Fruit fly (Drosophila melanogaster): ENCODE results near the gene Hmgcr.

Hmgcr gene

DNA sequence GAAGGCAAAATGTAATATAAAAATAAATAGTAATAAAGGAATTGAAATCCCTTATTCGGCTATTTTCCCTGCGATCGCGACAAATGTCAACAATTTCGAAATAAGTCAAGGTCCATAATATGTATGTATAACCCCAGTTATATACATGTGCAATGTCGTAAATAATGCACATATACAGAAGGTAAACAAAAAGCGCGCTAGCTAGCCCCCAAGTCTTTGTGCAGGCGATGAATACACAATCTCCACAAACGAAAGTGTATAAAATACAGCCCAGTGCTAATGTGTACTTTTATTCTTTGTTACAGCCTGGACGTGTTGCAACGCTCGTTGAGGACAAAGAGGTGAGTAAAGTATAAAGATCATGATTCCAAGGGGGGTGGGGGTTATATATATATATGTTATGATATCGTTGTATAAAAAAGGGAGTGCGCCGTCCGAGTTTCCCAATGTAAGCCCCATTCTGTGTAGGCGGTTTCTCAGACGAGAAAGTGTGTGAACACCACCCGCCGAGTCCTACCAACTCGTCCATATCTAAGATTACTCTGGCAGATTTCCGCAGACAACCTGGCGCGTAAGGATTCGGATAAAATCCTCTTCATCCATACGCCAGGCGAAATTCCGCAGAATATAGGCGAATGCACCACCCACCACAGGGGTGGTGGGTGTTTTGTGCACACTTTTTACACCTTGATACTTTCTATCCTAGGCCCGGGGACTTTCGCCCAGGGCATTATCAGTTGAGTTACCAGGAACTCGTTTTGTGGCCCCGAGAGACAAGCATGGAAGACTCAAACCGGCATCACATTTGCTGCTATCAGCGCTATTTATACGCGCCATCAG, 3.3 kb upstream of the Hmgcr start (continued):
- TF ChIP-seq lbe (GFP tag; optimal IDR thresholded peaks at IDR 0.05) = no peak
- TF ChIP-seq ssp (GFP tag; IDR thresholded peaks at IDR 0.05) = no peak
- TF ChIP-seq CG11456 (GFP tag; IDR thresholded peaks at IDR 0.05) = no peak
- no peak for TF ChIP-seq CG18619 (GFP tag; optimal IDR thresholded peaks at IDR 0.05)
- peak; percentile 79 for TF ChIP-seq Bgb (GFP tag; IDR thresholded peaks at IDR 0.05; ENCODE audit: partially characterized antibody)
- no peak for TF ChIP-seq Atf-2 (GFP tag; optimal IDR thresholded peaks at IDR 0.05)
- no peak for TF ChIP-seq CG6765 (GFP tag; optimal IDR thresholded peaks at IDR 0.05)
- TF ChIP-seq Med (GFP tag) = no peak
- TF ChIP-seq Neu2 (GFP tag; optimal IDR thresholded peaks at IDR 0.05; ENCODE audit: borderline replicate concordance) = no peak
- TF ChIP-seq zfh2 (GFP tag; optimal IDR thresholded peaks at IDR 0.05) = no peak
- no peak for TF ChIP-seq CG2712 (tag; optimal IDR thresholded peaks at IDR 0.05)
- TF ChIP-seq CG11085 (GFP tag; IDR thresholded peaks at IDR 0.05) = no peak
- peak; percentile 25; the same call in 1 of the 3 replicates for TF ChIP-seq so (GFP tag; IDR thresholded peaks at IDR 0.05)
- TF ChIP-seq Poxn (GFP tag; IDR thresholded peaks at IDR 0.05) = no peak
- TF ChIP-seq dati (GFP tag; IDR thresholded peaks at IDR 0.05) = no peak
- peak; percentile 60 for TF ChIP-seq vnd (GFP tag; IDR thresholded peaks at IDR 0.05; ENCODE audit: partially characterized antibody)
- TF ChIP-seq lilli (GFP tag; optimal IDR thresholded peaks at IDR 0.05) = peak; percentile 9
- no peak for TF ChIP-seq CG2129 (GFP tag; IDR thresholded peaks at IDR 0.05; ENCODE audit: partially characterized antibody)
- TF ChIP-seq CTCF (GFP tag; optimal IDR thresholded peaks at IDR 0.05) = no peak
- no peak for TF ChIP-seq GATAe (GFP tag; conservative IDR thresholded peaks at IDR 0.05)
- TF ChIP-seq Nf-YC (tag; optimal IDR thresholded peaks at IDR 0.05) = peak; percentile 38
- no peak for TF ChIP-seq Awh (GFP tag; IDR thresholded peaks at IDR 0.05)
- TF ChIP-seq CG7928 (GFP tag; optimal IDR thresholded peaks at IDR 0.05) = no peak
- TF ChIP-seq B-H2 (GFP tag; optimal IDR thresholded peaks at IDR 0.05) = no peak
- no peak for TF ChIP-seq CG9609 (GFP tag; optimal IDR thresholded peaks at IDR 0.05)
- no peak for TF ChIP-seq CG11398 (GFP tag; optimal IDR thresholded peaks at IDR 0.05)
- TF ChIP-seq crc (GFP tag; optimal IDR thresholded peaks at IDR 0.05) = no peak
- TF ChIP-seq stc (GFP tag; IDR thresholded peaks at IDR 0.05) = 0 out of 2 replicates have a peak, but pooled peaks have one; percentile 32
- no peak for TF ChIP-seq CG3065 (GFP tag; optimal IDR thresholded peaks at IDR 0.05)
- TF ChIP-seq gt (GFP tag; IDR thresholded peaks at IDR 0.05) = no peak
- TF ChIP-seq CG12391 (tag; optimal IDR thresholded peaks at IDR 0.05) = no peak
- TF ChIP-seq CG18262 (tag; optimal IDR thresholded peaks at IDR 0.05) = no peak
- TF ChIP-seq CG1792 (GFP tag; optimal IDR thresholded peaks at IDR 0.05) = no peak
- peak; percentile 46 for TF ChIP-seq HLHmδ (GFP tag; optimal IDR thresholded peaks at IDR 0.05)
- no peak for TF ChIP-seq dmrt11E (tag; optimal IDR thresholded peaks at IDR 0.05)
- TF ChIP-seq CG17912 (GFP tag; optimal IDR thresholded peaks at IDR 0.05) = no peak
- peak; percentile 19 for TF ChIP-seq CG7987 (GFP tag; optimal IDR thresholded peaks at IDR 0.05)
- TF ChIP-seq maf-S (GFP tag; optimal IDR thresholded peaks at IDR 0.05) = no peak
- TF ChIP-seq C15 (GFP tag; IDR thresholded peaks at IDR 0.05) = no peak
- TF ChIP-seq CG14710 (tag; optimal IDR thresholded peaks at IDR 0.05) = peak; percentile 21
- TF ChIP-seq tx (GFP tag; optimal IDR thresholded peaks at IDR 0.05) = no peak
- TF ChIP-seq twi (tag; optimal IDR thresholded peaks at IDR 0.05) = no peak
- no peak for TF ChIP-seq CG10147 (GFP tag; optimal IDR thresholded peaks at IDR 0.05)
- no peak for TF ChIP-seq CG5245 (GFP tag; optimal IDR thresholded peaks at IDR 0.05)
- no peak for TF ChIP-seq Doc3 (GFP tag; IDR thresholded peaks at IDR 0.05; ENCODE audit: partially characterized antibody)
- peak; percentile 61 for TF ChIP-seq nom (GFP tag; optimal IDR thresholded peaks at IDR 0.05)
- no peak for TF ChIP-seq CG7556 (GFP tag; optimal IDR thresholded peaks at IDR 0.05)
- TF ChIP-seq bigmax (GFP tag; optimal IDR thresholded peaks at IDR 0.05) = no peak
- no peak for TF ChIP-seq CkIIα-i1 (GFP tag; IDR thresholded peaks at IDR 0.05)
- peak; percentile 72 for TF ChIP-seq CG34224 (GFP tag; IDR thresholded peaks at IDR 0.05; ENCODE audit: partially characterized antibody)
